Fruit fly (Drosophila melanogaster): ENCODE data around the gene kmr.

DNA sequence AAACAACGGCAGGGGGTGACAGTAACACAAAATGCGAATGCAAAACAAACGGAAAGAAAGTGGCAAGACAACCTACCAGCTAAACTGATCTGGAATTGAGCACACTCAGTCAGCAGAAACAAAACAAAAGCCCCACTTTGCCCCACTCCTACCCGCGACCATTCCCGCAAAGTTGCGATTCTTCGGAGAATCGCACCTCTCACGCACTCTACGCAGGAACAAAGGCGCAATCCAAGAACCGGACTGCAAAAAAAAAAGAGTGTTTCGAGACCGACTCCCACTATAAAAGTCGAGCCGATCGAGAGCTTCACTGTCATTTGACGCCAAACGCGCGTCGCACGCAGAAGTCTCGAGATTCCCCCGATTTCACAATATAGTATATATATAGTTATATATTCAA lies 52.2 kb downstream of the kmr start, which contains the start of gene Cht5:
- TF ChIP-seq CG8478 (optimal IDR thresholded peaks at IDR 0.05) (no peak), CTCF (optimal IDR thresholded peaks at IDR 0.05) (no peak)
